Fruit fly (Drosophila melanogaster) whole organism, embryonic: ENCODE data around the gene CG13012.
A peak's percentile ranks its signal among the peaks of the same experiment; 100 is the strongest.

Experiments used
- Adf1 ChIP-seq: fragments of 200-800 bp; sonication (Bioruptor generic); IDR thresholded peaks from 2 replicates; pipeline ENCODE4 v1.3.6; 2022; ENCODE audit warnings: missing biosample characterization, missing genetic modification characterization
- B-H2 ChIP-seq: fragments of 200-800 bp; sonication (Bioruptor generic); optimal IDR thresholded peaks from 2 replicates; lab custom pipeline; 2018; ENCODE audit warnings: missing biosample characterization, mild to moderate bottlenecking, missing genetic modification characterization
- CG12236 ChIP-seq: fragments of 200-800 bp; sonication (Bioruptor generic); optimal IDR thresholded peaks from 2 replicates; lab custom pipeline; 2016; ENCODE audit warnings: missing biosample characterization, missing genetic modification characterization
- CG12391 ChIP-seq: fragments of 200-800 bp; sonication (Bioruptor generic); optimal IDR thresholded peaks from 3 replicates; lab custom pipeline; 2018; ENCODE audit warnings: missing biosample characterization, mild to moderate bottlenecking, missing genetic modification characterization, moderate library complexity
- CG12659 ChIP-seq: fragments of 200-800 bp; sonication (Bioruptor generic); optimal IDR thresholded peaks from 3 replicates; lab custom pipeline; 2017; ENCODE audit warnings: mild to moderate bottlenecking, missing biosample characterization, missing genetic modification reagents, missing genetic modification characterization
- CG12769 ChIP-seq: fragments of 200-800 bp; sonication (Bioruptor generic); optimal IDR thresholded peaks from 2 replicates; lab custom pipeline; 2019; ENCODE audit warnings: missing biosample characterization, mild to moderate bottlenecking, missing genetic modification characterization, moderate library complexity
- CG13287 ChIP-seq: fragments of 200-800 bp; sonication (Bioruptor generic); IDR thresholded peaks from 2 replicates; pipeline ENCODE4 v1.3.6; 2022; ENCODE audit warnings: missing biosample characterization, missing genetic modification characterization; ENCODE audit not compliant: partially characterized antibody
- CG14050 ChIP-seq: fragments of 200-800 bp; sonication (Bioruptor generic); IDR thresholded peaks from 3 replicates; pipeline ENCODE4 v1.3.6; 2022; ENCODE audit warnings: missing biosample characterization, missing genetic modification characterization
- CG15269 ChIP-seq: fragments of 200-800 bp; sonication (Bioruptor generic); optimal IDR thresholded peaks from 2 replicates; lab custom pipeline; 2018; ENCODE audit warnings: missing biosample characterization, mild to moderate bottlenecking, missing genetic modification characterization, moderate library complexity
- CG15514 ChIP-seq: fragments of 200-800 bp; sonication (Bioruptor generic); optimal IDR thresholded peaks from 3 replicates; lab custom pipeline; 2017; ENCODE audit warnings: missing biosample characterization, missing genetic modification characterization, mild to moderate bottlenecking, moderate library complexity, missing genetic modification reagents
- CG1603 ChIP-seq: fragments of 200-800 bp; sonication (Bioruptor generic); optimal IDR thresholded peaks from 2 replicates; lab custom pipeline; 2019; ENCODE audit warnings: missing biosample characterization, mild to moderate bottlenecking, missing genetic modification characterization, moderate library complexity
- CG17361 ChIP-seq: fragments of 200-800 bp; sonication (Bioruptor generic); IDR thresholded peaks from 3 replicates; pipeline ENCODE4 v1.3.6; 2022; ENCODE audit warnings: missing biosample characterization, missing genetic modification characterization
- CG17385 ChIP-seq: fragments of 200-800 bp; sonication (Bioruptor generic); optimal IDR thresholded peaks from 3 replicates; lab custom pipeline; 2018; ENCODE audit warnings: missing biosample characterization, mild to moderate bottlenecking, missing genetic modification characterization
- CG1792 ChIP-seq: fragments of 200-800 bp; sonication (Bioruptor generic); optimal IDR thresholded peaks from 2 replicates; lab custom pipeline; 2016; ENCODE audit warnings: missing biosample characterization, missing genetic modification characterization
- CG2129 ChIP-seq: fragments of 200-800 bp; sonication (Bioruptor generic); IDR thresholded peaks from 2 replicates; pipeline ENCODE4 v1.3.6; 2022; ENCODE audit warnings: missing biosample characterization, missing genetic modification characterization; ENCODE audit not compliant: partially characterized antibody
- CG2199 ChIP-seq: fragments of 200-800 bp; sonication (Bioruptor generic); IDR thresholded peaks from 3 replicates; pipeline ENCODE4 v1.3.6; 2022; ENCODE audit warnings: missing biosample characterization, missing genetic modification characterization
- CG2889 ChIP-seq: fragments of 200-800 bp; sonication (Bioruptor generic); IDR thresholded peaks from 3 replicates; pipeline ENCODE4 v1.3.6; 2022; ENCODE audit warnings: missing biosample characterization, missing genetic modification characterization
- CG30403 ChIP-seq: fragments of 200-800 bp; sonication (Bioruptor generic); optimal IDR thresholded peaks from 3 replicates; lab custom pipeline; 2016; ENCODE audit warnings: missing biosample characterization, missing genetic modification characterization
- CG31441 ChIP-seq: fragments of 200-800 bp; sonication (Bioruptor generic); IDR thresholded peaks from 2 replicates; pipeline ENCODE4 v1.3.6; 2022; ENCODE audit warnings: missing biosample characterization, missing genetic modification characterization
- CG3163 ChIP-seq: fragments of 200-800 bp; sonication (Bioruptor generic); optimal IDR thresholded peaks from 3 replicates; lab custom pipeline; 2016; ENCODE audit warnings: missing biosample characterization, missing genetic modification characterization
- CG5180 ChIP-seq: fragments of 200-800 bp; sonication (Bioruptor generic); optimal IDR thresholded peaks from 3 replicates; lab custom pipeline; 2017; ENCODE audit warnings: missing biosample characterization, missing genetic modification characterization, mild to moderate bottlenecking, moderate library complexity, missing genetic modification reagents
- CG8290 ChIP-seq, 3 experiments: fragments of 200-800 bp; sonication (Bioruptor generic); optimal IDR thresholded peaks; 2 replicates each; lab custom pipeline; 2016 to 2019; ENCODE audit warnings: missing biosample characterization in 3 of 3, missing genetic modification characterization in 3 of 3, mild to moderate bottlenecking in 2 of 3, moderate library complexity in 1 of 3
- CG8924 ChIP-seq: fragments of 200-800 bp; optimal IDR thresholded peaks from 3 replicates; lab custom pipeline; 2019; ENCODE audit warnings: missing biosample characterization, mild to moderate bottlenecking, missing genetic modification characterization, moderate library complexity
- CG9797 ChIP-seq: fragments of 200-800 bp; sonication (Bioruptor generic); optimal IDR thresholded peaks from 3 replicates; lab custom pipeline; 2018; ENCODE audit warnings: missing biosample characterization, mild to moderate bottlenecking, missing genetic modification characterization
- Dp ChIP-seq: fragments of 200-800 bp; sonication (Bioruptor generic); optimal IDR thresholded peaks from 2 replicates; lab custom pipeline; 2018; ENCODE audit warnings: missing biosample characterization, mild to moderate bottlenecking, missing genetic modification characterization, moderate library complexity
- Dref ChIP-seq: fragments of 200-800 bp; sonication (Bioruptor generic); IDR thresholded peaks from 2 replicates; pipeline ENCODE4 v1.3.6; 2022; ENCODE audit warnings: missing biosample characterization, missing genetic modification characterization
- E2f2 ChIP-seq: fragments of 200-800 bp; sonication (Bioruptor generic); IDR thresholded peaks from 2 replicates; pipeline ENCODE4 v1.3.6; 2022; ENCODE audit warnings: missing biosample characterization, missing genetic modification characterization
- Ets65A ChIP-seq: fragments of 200-800 bp; sonication (Bioruptor generic); peaks from one replicate; lab custom pipeline; 2016; ENCODE audit warnings: missing biosample characterization, missing genetic modification characterization
- Fer2 ChIP-seq: fragments of 200-800 bp; sonication (Bioruptor generic); optimal IDR thresholded peaks from 2 replicates; lab custom pipeline; 2018; ENCODE audit warnings: missing biosample characterization, mild to moderate bottlenecking, missing genetic modification characterization, moderate library complexity
- HmgD ChIP-seq: fragments of 200-800 bp; sonication (Bioruptor generic); optimal IDR thresholded peaks from 3 replicates; lab custom pipeline; 2016; ENCODE audit warnings: missing biosample characterization, missing genetic modification characterization
- Jarid2 ChIP-seq: fragments of 200-800 bp; sonication (Bioruptor generic); optimal IDR thresholded peaks from 3 replicates; lab custom pipeline; 2017; ENCODE audit warnings: mild to moderate bottlenecking, missing biosample characterization, missing genetic modification reagents, missing genetic modification characterization
- Med ChIP-seq: fragments of 200-800 bp; sonication (Bioruptor generic); peaks from one replicate; lab custom pipeline; 2016; ENCODE audit warnings: missing biosample characterization, missing genetic modification characterization, mild to moderate bottlenecking, inconsistent platforms, moderate library complexity
- amos ChIP-seq: fragments of 200-800 bp; sonication (Bioruptor generic); IDR thresholded peaks from 2 replicates; pipeline ENCODE4 v1.3.6; 2022; ENCODE audit warnings: missing biosample characterization, missing genetic modification characterization; ENCODE audit not compliant: partially characterized antibody
- bcd ChIP-seq: fragments of 200-800 bp; sonication (Bioruptor generic); optimal IDR thresholded peaks from 2 replicates; lab custom pipeline; 2017; ENCODE audit warnings: missing biosample characterization, mild to moderate bottlenecking, missing genetic modification characterization
- chinmo ChIP-seq: fragments of 200-800 bp; sonication (Bioruptor generic); IDR thresholded peaks from 4 replicates; pipeline ENCODE4 v1.3.6; 2022; ENCODE audit warnings: missing biosample characterization, missing genetic modification characterization; ENCODE audit not compliant: partially characterized antibody
- chm ChIP-seq: fragments of 200-800 bp; sonication (Bioruptor generic); IDR thresholded peaks from 2 replicates; pipeline ENCODE4 v1.3.6; 2022; ENCODE audit warnings: missing biosample characterization, missing genetic modification characterization
- crc ChIP-seq: fragments of 200-800 bp; sonication (Bioruptor generic); optimal IDR thresholded peaks from 2 replicates; lab custom pipeline; 2016; ENCODE audit warnings: missing biosample characterization, missing genetic modification characterization
- dan ChIP-seq: fragments of 200-800 bp; sonication (Bioruptor generic); IDR thresholded peaks from 2 replicates; pipeline ENCODE4 v1.3.6; 2022; ENCODE audit warnings: missing biosample characterization, missing genetic modification characterization
- gfzf ChIP-seq: fragments of 200-800 bp; sonication (Bioruptor generic); optimal IDR thresholded peaks from 2 replicates; lab custom pipeline; 2016; ENCODE audit warnings: missing biosample characterization, mild to moderate bottlenecking, missing genetic modification characterization, moderate library complexity
- grau ChIP-seq: fragments of 200-800 bp; optimal IDR thresholded peaks from 3 replicates; lab custom pipeline; 2019; ENCODE audit warnings: missing biosample characterization, mild to moderate bottlenecking, missing genetic modification characterization, moderate library complexity
- hkb ChIP-seq, 2 experiments: fragments of 200-800 bp in 1 of 2; fragments of >200 bp in 1 of 2; sonication (Bioruptor generic) in 1 of 2; IDR thresholded peaks in 1 of 2; optimal IDR thresholded peaks in 1 of 2; 2 replicates each; pipeline versions ENCODE4 v1.3.6 to Lab custom; 2017 to 2022; ENCODE audit warnings: missing biosample characterization in 1 of 2, missing genetic modification characterization in 1 of 2
- oc ChIP-seq: fragments of 200-800 bp; sonication (Bioruptor generic); optimal IDR thresholded peaks from 2 replicates; lab custom pipeline; 2018; ENCODE audit warnings: missing biosample characterization, mild to moderate bottlenecking, missing genetic modification characterization, moderate library complexity
- onecut ChIP-seq: fragments of 200-800 bp; sonication (Bioruptor generic); IDR thresholded peaks from 2 replicates; pipeline ENCODE4 v1.3.6; 2022; ENCODE audit warnings: missing biosample characterization, missing genetic modification characterization
- phol ChIP-seq: fragments of 200-800 bp; sonication (Bioruptor generic); optimal IDR thresholded peaks from 3 replicates; lab custom pipeline; 2018; ENCODE audit warnings: missing biosample characterization, mild to moderate bottlenecking, missing genetic modification characterization, moderate library complexity
- pzg ChIP-seq: fragments of 200-800 bp; sonication (Bioruptor generic); optimal IDR thresholded peaks from 3 replicates; lab custom pipeline; 2018; ENCODE audit warnings: missing biosample characterization, mild to moderate bottlenecking, missing genetic modification characterization, moderate library complexity
- sc ChIP-seq, 3 experiments: fragments of >200 bp in 2 of 3; fragments of 200-800 bp in 1 of 3; sonication (Bioruptor generic) in 1 of 3; optimal IDR thresholded peaks; 2 replicates in 2 of 3; 3 replicates in 1 of 3; lab custom pipeline; 2017; ENCODE audit warnings: mild to moderate bottlenecking in 1 of 3, missing biosample characterization in 1 of 3, missing genetic modification characterization in 1 of 3, missing genetic modification reagents in 1 of 3
- scrt ChIP-seq: fragments of 200-800 bp; sonication (Bioruptor generic); optimal IDR thresholded peaks from 2 replicates; lab custom pipeline; 2018; ENCODE audit warnings: missing biosample characterization, mild to moderate bottlenecking, missing genetic modification characterization, moderate library complexity
- stwl ChIP-seq: fragments of 200-800 bp; sonication (Bioruptor generic); optimal IDR thresholded peaks from 3 replicates; lab custom pipeline; 2018; ENCODE audit warnings: missing biosample characterization, mild to moderate bottlenecking, missing genetic modification characterization, moderate library complexity
- tx ChIP-seq: fragments of 200-800 bp; sonication (Bioruptor generic); optimal IDR thresholded peaks from 2 replicates; lab custom pipeline; 2016; ENCODE audit warnings: missing biosample characterization, missing genetic modification characterization

Gene CG13012

dm6 chrX:16695658-16696181 lies 19.2 kb upstream of the CG13012 start, which contains the start of gene CG4678 (continued):
- TF ChIP-seq CG17361 (GFP tag; lab: Robert Waterston, UW) = no peak
- TF ChIP-seq CG31441 (GFP tag; lab: Robert Waterston, UW) = no peak
- TF ChIP-seq CG30403 = no peak
- no peak for TF ChIP-seq CG2129
- TF ChIP-seq oc = no peak
- no peak for TF ChIP-seq scrt
- no peak for TF ChIP-seq CG12769 (tag; lab: Kevin White, UChicago)
- TF ChIP-seq Jarid2 = peak; percentile 29
- peak; percentile 43 for TF ChIP-seq HmgD (GFP tag; lab: Kevin White, UChicago)
- TF ChIP-seq dan = no peak
- no peak for TF ChIP-seq B-H2 (GFP tag; lab: Kevin White, UChicago)
- no peak for TF ChIP-seq grau
- TF ChIP-seq Fer2 (tag; lab: Kevin White, UChicago) = no peak
- no peak for TF ChIP-seq bcd
- no peak for TF ChIP-seq CG15269 (tag; lab: Kevin White, UChicago)
- no peak for TF ChIP-seq CG3163 (GFP tag; lab: Kevin White, UChicago)
- peak; percentile 32; the same call in 1 of the 2 replicates for TF ChIP-seq amos (GFP tag; lab: Robert Waterston, UW)
- TF ChIP-seq phol = peak; percentile 19
- TF ChIP-seq crc = no peak
- TF ChIP-seq onecut = no peak
- TF ChIP-seq tx (GFP tag; lab: Kevin White, UChicago) = no peak
- TF ChIP-seq sc (optimal IDR thresholded peaks at IDR 0.05; lab: Kevin White, UChicago) = no peak
- no peak for TF ChIP-seq sc (GFP tag; optimal IDR thresholded peaks at IDR 0.05; lab: Kevin White, UChicago)
- TF ChIP-seq pzg (GFP tag; lab: Kevin White, UChicago) = peak; percentile 64
- TF ChIP-seq CG2199 (GFP tag; lab: Robert Waterston, UW) = peak; percentile 79; the same call in 2 of the 3 replicates
- TF ChIP-seq CG2889 = no peak

- TF ChIP-seq CG14050 (GFP tag; lab: Robert Waterston, UW) = no peak
- no peak; the same call in 1 of the 2 replicates for TF ChIP-seq CG13287 (GFP tag; lab: Robert Waterston, UW)
- no peak for TF ChIP-seq hkb (optimal IDR thresholded peaks at IDR 0.05; lab: Kevin White, UChicago)
- no peak for TF ChIP-seq hkb (GFP tag; IDR thresholded peaks at IDR 0.05; lab: Robert Waterston, UW)
- peak; percentile 21 for TF ChIP-seq CG8924 (tag; lab: Kevin White, UChicago)
- TF ChIP-seq CG17385 = peak; percentile 32
- peak; percentile 67 for TF ChIP-seq E2f2 (GFP tag; lab: Robert Waterston, UW)
- TF ChIP-seq CG1792 (GFP tag; lab: Kevin White, UChicago) = no peak
- peak; percentile 24 for TF ChIP-seq CG5180 (GFP tag; lab: Kevin White, UChicago)
- TF ChIP-seq CG12391 (tag; lab: Kevin White, UChicago) = no peak
- TF ChIP-seq CG8290 (GFP tag; optimal IDR thresholded peaks at IDR 0.05; lab: Kevin White, UChicago) = no peak
- peak in 1 of 2 experiments; percentile 20 for TF ChIP-seq CG8290 (tag; optimal IDR thresholded peaks at IDR 0.05; lab: Kevin White, UChicago)
- TF ChIP-seq Ets65A (GFP tag; lab: Kevin White, UChicago) = peak; percentile 56
- peak; percentile 50 for TF ChIP-seq gfzf (GFP tag; lab: Kevin White, UChicago)
- no peak for TF ChIP-seq CG12236 (GFP tag; lab: Kevin White, UChicago)
- TF ChIP-seq Med = peak; percentile 56
- TF ChIP-seq stwl (tag; lab: Kevin White, UChicago) = peak; percentile 14
- peak; percentile 36 for TF ChIP-seq pzg (GFP tag; lab: Kevin White, UChicago)
- TF ChIP-seq chm (GFP tag; lab: Robert Waterston, UW) = peak; percentile 48; the same call in 1 of the 2 replicates
- peak; percentile 65; the same call in 1 of the 4 replicates for TF ChIP-seq chinmo (GFP tag; lab: Robert Waterston, UW)
- TF ChIP-seq CG1603 (tag; lab: Kevin White, UChicago) = peak; percentile 19
- peak; percentile 74 for TF ChIP-seq Jarid2
- TF ChIP-seq CG12659 (GFP tag; lab: Kevin White, UChicago) = peak; percentile 16
- peak; percentile 33 for TF ChIP-seq CG9797
- 0 out of 2 replicates have a peak, but pooled peaks have one; percentile 17 for TF ChIP-seq Dref (GFP tag; lab: Robert Waterston, UW)
- peak; percentile 65 for TF ChIP-seq Dp (GFP tag; lab: Kevin White, UChicago)
- TF ChIP-seq Adf1 = peak; percentile 20; the same call in 1 of the 2 replicates
- peak; percentile 32 for TF ChIP-seq CG15514 (GFP tag; lab: Kevin White, UChicago)
Measured at dm6 chrX:16694959-16695358, 18.4 kb upstream of the CG13012 start, which contains the start of gene Septin4. Gene Septin4, minus strand, starts transcription at chrX:16695173.
